Worm (Caenorhabditis elegans) whole organism, L3 larva: ENCODE data around the gene C35B1.8.

Experiments
- ceh-82 ChIP-seq: fragments of 150-350 bp; optimal IDR thresholded peaks from 2 replicates; lab custom pipeline; 2014; ENCODE audit warnings: missing biosample characterization, missing genetic modification characterization
- pqm-1 ChIP-seq: fragments of 150-350 bp; optimal IDR thresholded peaks from 2 replicates; lab custom pipeline; 2017; ENCODE audit warnings: missing biosample characterization, missing genetic modification characterization, inconsistent platforms
- snpc-4 ChIP-seq: fragments of 150-350 bp; optimal IDR thresholded peaks from 2 replicates; lab custom pipeline; 2014; ENCODE audit warnings: missing biosample characterization, missing genetic modification characterization

DNA sequence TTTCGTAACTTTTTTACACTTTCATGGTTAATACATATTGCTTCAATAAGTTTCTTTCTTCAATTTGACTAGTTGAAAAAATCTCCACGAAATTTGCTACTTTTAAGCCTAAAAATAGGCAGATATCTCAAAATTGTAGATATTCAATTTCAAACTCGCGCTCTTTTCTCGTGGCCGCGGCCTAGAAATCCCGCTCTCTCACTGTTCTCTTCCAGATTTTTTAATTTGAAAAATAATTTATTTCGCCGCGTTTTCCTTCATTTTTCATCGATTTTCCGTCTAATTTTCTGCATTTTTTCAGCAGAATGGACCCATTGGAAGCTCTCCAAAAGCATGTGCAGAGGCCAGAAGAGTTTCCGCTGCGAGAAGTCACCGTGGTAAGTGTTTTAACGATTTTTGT lies 36.5 kb downstream of the C35B1.8 start, which contains the start of gene cdc-73:
- TF ChIP-seq pqm-1 (tag; lab: Kevin White, UChicago) (no peak), snpc-4 (tag; lab: Kevin White, UChicago) (peak; percentile 35), ceh-82 (tag; lab: Kevin White, UChicago) (no peak)
